Worm (Caenorhabditis elegans): ENCODE measurements around the gene Y57G11C.14.
A peak's percentile ranks its signal among the peaks of the same experiment; 100 is the strongest.
"Not testable (repeated sequence)": the region's sequence is repeated elsewhere in the genome, so short reads cannot be mapped to it uniquely, and the experiment has no call there.

The Y57G11C.14 gene

DNA sequence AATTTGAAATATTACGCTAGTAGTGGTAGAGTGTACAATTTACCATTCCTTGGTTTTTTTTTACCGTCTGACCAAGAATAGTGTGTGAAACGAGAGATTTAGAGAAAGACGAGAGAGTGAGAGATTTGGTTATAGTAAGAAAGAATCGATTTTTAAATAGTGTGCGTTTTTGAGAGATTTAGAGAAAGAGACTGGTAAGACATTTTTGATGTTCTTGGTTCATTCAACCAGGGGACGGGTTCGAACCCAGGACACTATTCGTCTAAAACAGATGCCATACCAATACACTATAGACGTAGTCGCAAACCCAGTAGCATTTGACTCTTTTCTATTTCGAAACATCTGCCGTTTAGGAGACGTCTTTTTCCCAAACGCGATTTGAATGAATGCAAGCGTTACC, 39.0 kb downstream of the Y57G11C.14 start (continued):
- TF ChIP-seq ceh-82 (tag; optimal IDR thresholded peaks at IDR 0.05) (peak; percentile 38 to 68 (median 56)), jun-1 (tag; optimal IDR thresholded peaks at IDR 0.05) (peak; percentile 67), dsc-1 (tag; optimal IDR thresholded peaks at IDR 0.05) (peak; percentile 93), zip-4 (GFP tag; optimal IDR thresholded peaks at IDR 0.05) (peak; percentile 58), swsn-7 (tag; optimal IDR thresholded peaks at IDR 0.05) (peak; percentile 92), F16B12.6 (tag; optimal IDR thresholded peaks at IDR 0.05) (no peak), unc-62 (GFP tag; optimal IDR thresholded peaks at IDR 0.05) (no peak), mef-2 (tag; optimal IDR thresholded peaks at IDR 0.05) (no peak), ztf-11 (tag; optimal IDR thresholded peaks at IDR 0.05) (peak in 1 of 2 experiments; percentile 85), nhr-84 (tag; optimal IDR thresholded peaks at IDR 0.05) (no peak), hpl-2 (GFP tag; optimal IDR thresholded peaks at IDR 0.05) (peak; percentile 51), nhr-19 (GFP tag; conservative IDR thresholded peaks at IDR 0.05) (peak; percentile 87), nhr-76 (tag; optimal IDR thresholded peaks at IDR 0.05) (peak; percentile 59), grh-1 (GFP tag; IDR thresholded peaks at IDR 0.05) (no peak), elt-3 (tag; optimal IDR thresholded peaks at IDR 0.05) (peak in 2 of 6 experiments; percentile 72 to 74), nhr-71 (tag; optimal IDR thresholded peaks at IDR 0.05) (peak; percentile 93), lin-39 (tag; optimal IDR thresholded peaks at IDR 0.05) (peak; percentile 79), dpl-1 (GFP tag; optimal IDR thresholded peaks at IDR 0.05) (peak; percentile 60 to 61 (median 60)), unc-130 (tag; optimal IDR thresholded peaks at IDR 0.05) (no peak), efl-3 (GFP tag; optimal IDR thresholded peaks at IDR 0.05) (no peak), lin-15B (tag; optimal IDR thresholded peaks at IDR 0.05) (peak; percentile 5), zag-1 (tag; optimal IDR thresholded peaks at IDR 0.05) (peak; percentile 49), fkh-4 (tag; optimal IDR thresholded peaks at IDR 0.05; ENCODE audit: borderline replicate concordance) (peak; percentile 58), nhr-77 (tag; optimal IDR thresholded peaks at IDR 0.05) (peak; percentile 55), ztf-4 (tag; optimal IDR thresholded peaks at IDR 0.05) (peak; percentile 70), sup-37 (GFP tag; optimal IDR thresholded peaks at IDR 0.05) (peak; percentile 27), mab-9 (GFP tag; IDR thresholded peaks at IDR 0.05) (peak; percentile 78), aly-2 (tag; optimal IDR thresholded peaks at IDR 0.05) (peak; percentile 81), lin-14 (GFP tag; optimal IDR thresholded peaks at IDR 0.05) (peak; percentile 92)

DNA sequence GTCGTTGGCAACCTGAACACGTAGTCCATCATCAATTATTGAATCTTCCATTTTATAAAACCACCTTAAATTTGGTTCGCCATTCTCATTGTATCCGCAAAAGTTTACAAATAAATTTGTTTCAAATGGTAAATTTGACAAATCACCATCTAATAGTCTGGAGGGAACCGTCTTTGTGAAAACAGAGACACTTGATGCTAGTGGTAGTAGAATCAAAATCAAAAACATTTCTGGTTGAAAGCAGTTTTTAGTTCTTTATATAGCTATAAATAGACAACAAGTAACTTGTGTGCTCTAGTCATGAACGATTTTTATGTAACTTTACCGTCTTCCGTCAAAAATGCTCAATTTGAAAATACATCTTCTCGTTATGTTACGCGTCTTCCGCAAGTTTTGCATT, 44.0 kb downstream of the Y57G11C.14 start, which contains the start of gene Y57G11C.20:
Y57G11C.20 (plus strand) TSS at position 301 of the 400 bp plus-strand sequence.
- not testable (repeated sequence) for TF ChIP-seq mab-9 (GFP tag; IDR thresholded peaks at IDR 0.05); isw-1 (GFP tag; IDR thresholded peaks at IDR 0.05); nhr-85 (tag)
